Worm (Caenorhabditis elegans) whole organism, young adult: Measurements from ENCODE around the gene math-33.

ENCODE experiments used
- B0019.2 ChIP-seq: fragments of 200-800 bp; sonication (Bioruptor generic); conservative IDR thresholded peaks from 2 replicates; pipeline ENCODE4 v1.3.6; 2022; ENCODE audit warnings: missing genetic modification reagents, missing genetic modification characterization, missing compliant biosample characterization
- C17E4.6 ChIP-seq: fragments of 200-800 bp; sonication (Bioruptor generic); IDR thresholded peaks from 2 replicates; pipeline ENCODE4 v1.3.6; 2022; ENCODE audit warnings: missing genetic modification reagents, missing genetic modification characterization, missing compliant biosample characterization
- F22D6.2 ChIP-seq: sonication (generic microtip); optimal IDR thresholded peaks from 2 replicates; lab custom pipeline; 2016; ENCODE audit warnings: mild to moderate bottlenecking, missing genetic modification characterization, missing compliant biosample characterization
- F23B12.7 ChIP-seq: sonication (generic microtip); optimal IDR thresholded peaks from 2 replicates; lab custom pipeline; 2017; ENCODE audit warnings: missing genetic modification characterization, mild to moderate bottlenecking, missing compliant biosample characterization, antibody characterized with exemption, moderate library complexity; ENCODE audit not compliant: insufficient read depth
- F33H1.4 ChIP-seq: fragments of 200-800 bp; sonication (Bioruptor generic); IDR thresholded peaks from 2 replicates; pipeline ENCODE4 v1.3.6; 2022; ENCODE audit warnings: missing genetic modification reagents, missing genetic modification characterization, missing compliant biosample characterization
- F55B11.4 ChIP-seq: sonication (generic microtip); optimal IDR thresholded peaks from 2 replicates; lab custom pipeline; 2016; ENCODE audit warnings: missing compliant biosample characterization, missing genetic modification characterization, borderline replicate concordance; ENCODE audit not compliant: insufficient read depth
- F57A8.1 ChIP-seq: fragments of 200-800 bp; sonication (Bioruptor generic); optimal IDR thresholded peaks from 2 replicates; lab custom pipeline; 2018; ENCODE audit warnings: mild to moderate bottlenecking, missing genetic modification characterization, moderate library complexity, missing compliant biosample characterization
- F57C9.4 ChIP-seq: sonication (generic microtip); optimal IDR thresholded peaks from 2 replicates; lab custom pipeline; 2017; ENCODE audit warnings: mild to moderate bottlenecking, missing genetic modification characterization, missing compliant biosample characterization
- K11D2.4 ChIP-seq: fragments of 200-800 bp; sonication (Bioruptor generic); IDR thresholded peaks from 2 replicates; pipeline ENCODE4 v1.3.6; 2022; ENCODE audit warnings: missing genetic modification reagents, missing genetic modification characterization, missing compliant biosample characterization
- Y53F4B.3 ChIP-seq: fragments of 200-800 bp; sonication (Bioruptor generic); IDR thresholded peaks from 2 replicates; pipeline ENCODE4 v1.3.6; 2022; ENCODE audit warnings: missing genetic modification reagents, missing genetic modification characterization, missing compliant biosample characterization
- ama-1 ChIP-seq, 3 experiments: fragments of 150-350 bp in 1 of 3; sonication (generic microtip) in 2 of 3; optimal IDR thresholded peaks; 2 replicates each; lab custom pipeline; 2014 to 2018; ENCODE audit warnings: missing biosample characterization in 2 of 3, missing genetic modification characterization in 2 of 3, missing genetic modification reagents in 2 of 3
- aptf-3 ChIP-seq: fragments of 200-800 bp; sonication (Bioruptor generic); IDR thresholded peaks from 2 replicates; pipeline ENCODE4 v1.3.6; 2022; ENCODE audit warnings: missing genetic modification characterization, missing compliant biosample characterization
- atf-7 ChIP-seq: sonication (generic microtip); optimal IDR thresholded peaks from 2 replicates; lab custom pipeline; 2017; ENCODE audit warnings: mild to moderate bottlenecking, missing genetic modification characterization, missing compliant biosample characterization
- attf-6 ChIP-seq: fragments of 200-800 bp; sonication (Bioruptor generic); IDR thresholded peaks from 2 replicates; pipeline ENCODE4 v1.3.6; 2022; ENCODE audit warnings: missing genetic modification reagents, missing genetic modification characterization, missing compliant biosample characterization
- dpl-1 ChIP-seq: fragments of 150-350 bp; optimal IDR thresholded peaks from 2 replicates; lab custom pipeline; 2014; ENCODE audit warnings: missing biosample characterization, missing genetic modification reagents, missing genetic modification characterization
- efl-1 ChIP-seq: fragments of 150-350 bp; optimal IDR thresholded peaks from 2 replicates; lab custom pipeline; 2014; ENCODE audit warnings: missing biosample characterization, missing genetic modification reagents, missing genetic modification characterization
- him-1 ChIP-seq: sonication (generic microtip); optimal IDR thresholded peaks from 2 replicates; lab custom pipeline; 2016; ENCODE audit warnings: missing genotype, missing genetic modification reagents, missing genetic modification characterization, missing compliant biosample characterization
- hmg-20 ChIP-seq: fragments of 200-800 bp; sonication (Bioruptor generic); IDR thresholded peaks from 2 replicates; pipeline ENCODE4 v1.3.6; 2022; ENCODE audit warnings: missing genetic modification reagents, missing genetic modification characterization, missing compliant biosample characterization
- lag-1 ChIP-seq: fragments of 200-800 bp; sonication (Bioruptor generic); IDR thresholded peaks from 2 replicates; pipeline ENCODE4 v1.3.6; 2022; ENCODE audit warnings: missing genetic modification reagents, missing genetic modification characterization, missing compliant biosample characterization
- let-526 ChIP-seq: fragments of 200-800 bp; sonication (Bioruptor generic); IDR thresholded peaks from 2 replicates; pipeline ENCODE4 v1.3.6; 2022; ENCODE audit warnings: missing genetic modification reagents, missing genetic modification characterization, missing compliant biosample characterization
- let-607 ChIP-seq, 2 experiments: fragments of 200-800 bp in 1 of 2; sonication (Bioruptor generic) in 1 of 2; sonication (generic microtip) in 1 of 2; optimal IDR thresholded peaks; 2 replicates each; lab custom pipeline; 2016 to 2018; ENCODE audit warnings: mild to moderate bottlenecking in 2 of 2, missing compliant biosample characterization in 2 of 2, missing genetic modification characterization in 2 of 2, moderate library complexity in 2 of 2, missing genotype in 1 of 2
- lin-54 ChIP-seq: fragments of 200-800 bp; sonication (Bioruptor generic); optimal IDR thresholded peaks from 2 replicates; lab custom pipeline; 2018; ENCODE audit warnings: mild to moderate bottlenecking, missing genetic modification characterization, missing compliant biosample characterization
- lsy-27 ChIP-seq: sonication (generic microtip); optimal IDR thresholded peaks from 2 replicates; lab custom pipeline; 2017; ENCODE audit warnings: missing genetic modification characterization, mild to moderate bottlenecking, missing compliant biosample characterization, antibody characterized with exemption, missing genotype, borderline replicate concordance; ENCODE audit not compliant: insufficient read depth
- madf-10 ChIP-seq: sonication (generic microtip); optimal IDR thresholded peaks from 2 replicates; lab custom pipeline; 2016; ENCODE audit warnings: mild to moderate bottlenecking, missing genetic modification characterization, missing compliant biosample characterization
- mes-4 ChIP-seq: sonication (generic microtip); optimal IDR thresholded peaks from 2 replicates; lab custom pipeline; 2016; ENCODE audit warnings: missing genotype, missing genetic modification characterization, missing compliant biosample characterization
- nfya-1 ChIP-seq: sonication (generic microtip); optimal IDR thresholded peaks from 2 replicates; lab custom pipeline; 2017; ENCODE audit warnings: antibody characterized with exemption, missing compliant biosample characterization, missing genetic modification characterization, borderline replicate concordance; ENCODE audit not compliant: insufficient read depth
- nhr-179 ChIP-seq: sonication (generic microtip); optimal IDR thresholded peaks from 2 replicates; lab custom pipeline; 2016; ENCODE audit warnings: mild to moderate bottlenecking, missing genetic modification characterization, missing compliant biosample characterization
- pha-4 ChIP-seq: fragments of 150-350 bp; sonication (generic microtip); optimal IDR thresholded peaks from 2 replicates; lab custom pipeline; 2014; ENCODE audit warnings: missing biosample characterization, missing genetic modification reagents, missing genetic modification characterization
- repo-1 ChIP-seq: sonication (generic microtip); optimal IDR thresholded peaks from 2 replicates; lab custom pipeline; 2017; ENCODE audit warnings: mild to moderate bottlenecking, missing genetic modification characterization, missing compliant biosample characterization
- sdz-38 ChIP-seq: sonication (generic microtip); optimal IDR thresholded peaks from 2 replicates; lab custom pipeline; 2016; ENCODE audit warnings: missing genotype, missing genetic modification characterization, missing compliant biosample characterization
- snpc-1.3 ChIP-seq: sonication (generic microtip); optimal IDR thresholded peaks from 2 replicates; lab custom pipeline; 2017; ENCODE audit warnings: missing genetic modification characterization, mild to moderate bottlenecking, missing compliant biosample characterization, antibody characterized with exemption, moderate library complexity, missing genotype, missing genetic modification reagents; ENCODE audit not compliant: insufficient read depth
- snpc-4 ChIP-seq, 5 experiments: fragments of 150-350 bp in 1 of 5; sonication (generic microtip) in 4 of 5; optimal IDR thresholded peaks; 2 replicates each; lab custom pipeline; 2014 to 2018; ENCODE audit warnings: missing genetic modification characterization in 5 of 5, missing biosample characterization in 3 of 5, antibody characterized with exemption in 2 of 5, mild to moderate bottlenecking in 2 of 5, missing compliant biosample characterization in 2 of 5, missing genotype in 2 of 5, moderate library complexity in 2 of 5, missing genetic modification reagents in 1 of 5
- ztf-25 ChIP-seq: fragments of 200-800 bp; sonication (Bioruptor generic); IDR thresholded peaks from 2 replicates; pipeline ENCODE4 v1.3.6; 2022; ENCODE audit warnings: missing genetic modification reagents, missing genetic modification characterization, missing compliant biosample characterization
- ztf-3 ChIP-seq: fragments of 200-800 bp; sonication (Bioruptor generic); optimal IDR thresholded peaks from 2 replicates; lab custom pipeline; 2018; ENCODE audit warnings: mild to moderate bottlenecking, missing genetic modification characterization, missing compliant biosample characterization

Gene math-33

DNA sequence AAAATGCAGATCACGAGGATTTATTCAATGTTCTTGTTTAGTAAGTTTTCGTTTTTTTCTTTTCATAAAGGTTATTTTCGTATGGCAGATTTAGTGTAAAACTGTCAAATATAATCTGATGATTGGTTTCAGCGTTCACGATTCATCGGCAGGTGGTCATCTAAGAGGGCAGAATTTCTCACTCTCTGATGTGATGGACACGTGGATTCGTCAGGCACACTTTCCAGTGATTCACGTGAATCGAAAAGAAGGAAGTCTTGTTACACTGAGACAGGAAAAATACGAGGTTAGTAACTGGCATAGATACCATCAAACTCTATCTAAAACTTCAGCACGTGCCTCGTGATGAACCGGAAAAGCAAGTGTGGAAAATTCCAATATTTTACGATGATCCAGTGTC, 19.0 kb upstream of the math-33 start (continued):
- TF ChIP-seq let-607 (tag; optimal IDR thresholded peaks at IDR 0.05; lab: Kevin White, UChicago) (no peak), B0019.2 (GFP tag; lab: Robert Waterston, UW) (no peak), aptf-3 (no peak), F57C9.4 (tag; lab: Kevin White, UChicago) (no peak)

ce11 chrV:11095873-11096272, 17.8 kb upstream of the math-33 start, which contains the start of gene Y42A5A.3:
Gene Y42A5A.3, minus strand, starts transcription at chrV:11095973.
- no peak for TF ChIP-seq madf-10 (tag; lab: Kevin White, UChicago)
- no peak for TF ChIP-seq hmg-20 (GFP tag; lab: Robert Waterston, UW)
- no peak for TF ChIP-seq F55B11.4 (tag; lab: Kevin White, UChicago)
- no peak for TF ChIP-seq Y53F4B.3 (GFP tag; lab: Robert Waterston, UW)
- no peak for TF ChIP-seq atf-7 (tag; lab: Kevin White, UChicago)
- TF ChIP-seq mes-4 (tag; lab: Kevin White, UChicago) = no peak
- TF ChIP-seq attf-6 (GFP tag; lab: Robert Waterston, UW) = no peak
- TF ChIP-seq lsy-27 (tag; lab: Kevin White, UChicago) = no peak
- TF ChIP-seq lin-54 (GFP tag; lab: Kevin White, UChicago) = no peak
- TF ChIP-seq C17E4.6 (GFP tag; lab: Robert Waterston, UW) = no peak
- no peak for TF ChIP-seq repo-1 (tag; lab: Kevin White, UChicago)
- no peak for TF ChIP-seq F57A8.1

- TF ChIP-seq him-1 (tag; lab: Kevin White, UChicago) = no peak
- TF ChIP-seq K11D2.4 (GFP tag; lab: Robert Waterston, UW) = no peak
- TF ChIP-seq sdz-38 (tag; lab: Kevin White, UChicago) = no peak
- no peak for TF ChIP-seq F23B12.7 (tag; lab: Kevin White, UChicago)
- no peak for TF ChIP-seq snpc-1.3
- TF ChIP-seq ztf-3 (GFP tag; lab: Kevin White, UChicago) = no peak
- no peak for TF ChIP-seq nhr-179 (tag; lab: Kevin White, UChicago)
- TF ChIP-seq dpl-1 = no peak
- no peak for TF ChIP-seq efl-1 (GFP tag; lab: Kevin White, UChicago)
- no peak for TF ChIP-seq lag-1 (GFP tag; lab: Robert Waterston, UW)
- TF ChIP-seq ama-1 (optimal IDR thresholded peaks at IDR 0.05; lab: Kevin White, UChicago) = no peak
- no peak for TF ChIP-seq ama-1 (GFP tag; optimal IDR thresholded peaks at IDR 0.05; lab: Kevin White, UChicago)
- no peak for TF ChIP-seq let-526
- TF ChIP-seq pha-4 = no peak
Observed at ce11 chrV:11098599-11098998, 15.1 kb upstream of the math-33 start, which contains the start of gene cdkl-1. Gene cdkl-1, plus strand, starts transcription at chrV:11098899.

- no peak for TF ChIP-seq efl-1 (GFP tag; lab: Kevin White, UChicago)
- TF ChIP-seq F33H1.4 = no peak
- no peak for TF ChIP-seq pha-4
- TF ChIP-seq repo-1 (tag; lab: Kevin White, UChicago) = no peak
- no peak for TF ChIP-seq ztf-25 (GFP tag; lab: Robert Waterston, UW)
- no peak for TF ChIP-seq snpc-1.3
- TF ChIP-seq snpc-4 (GFP tag; optimal IDR thresholded peaks at IDR 0.05; lab: Kevin White, UChicago) = no peak
- no peak for TF ChIP-seq snpc-4 (tag; optimal IDR thresholded peaks at IDR 0.05; lab: Kevin White, UChicago)
- TF ChIP-seq F22D6.2 = no peak
- TF ChIP-seq aptf-3 = no peak
- TF ChIP-seq let-607 (tag; optimal IDR thresholded peaks at IDR 0.05; lab: Kevin White, UChicago) = no peak
- no peak for TF ChIP-seq nfya-1 (tag; lab: Kevin White, UChicago)
- no peak for TF ChIP-seq F55B11.4 (tag; lab: Kevin White, UChicago)
Observed at ce11 chrV:11104408-11104807, 9.3 kb upstream of the math-33 start.
